Fruit fly (Drosophila melanogaster) whole organism, prepupa: ENCODE data around the gene CG3036.

Source experiments
- CG10631 ChIP-seq: fragments of 200-800 bp; sonication (Bioruptor generic); optimal IDR thresholded peaks from 2 replicates; lab custom pipeline; 2016; ENCODE audit warnings: missing biosample characterization, missing genetic modification characterization
- CG10669 ChIP-seq: fragments of 200-800 bp; sonication (Bioruptor generic); optimal IDR thresholded peaks from 3 replicates; lab custom pipeline; 2018; ENCODE audit warnings: missing biosample characterization, mild to moderate bottlenecking, missing genetic modification characterization, moderate library complexity
- CG11294 ChIP-seq: fragments of 200-800 bp; sonication (Bioruptor generic); IDR thresholded peaks from 2 replicates; pipeline ENCODE4 v1.3.6; 2022; ENCODE audit warnings: missing biosample characterization, missing genetic modification characterization
- CG11902 ChIP-seq: fragments of 200-800 bp; sonication (Bioruptor generic); optimal IDR thresholded peaks from 3 replicates; lab custom pipeline; 2016; ENCODE audit warnings: missing biosample characterization, missing genetic modification characterization
- CG16779 ChIP-seq: fragments of 200-800 bp; sonication (Bioruptor generic); optimal IDR thresholded peaks from 3 replicates; lab custom pipeline; 2017; ENCODE audit warnings: missing biosample characterization, mild to moderate bottlenecking, missing genetic modification characterization
- CG32006 ChIP-seq: fragments of 200-800 bp; sonication (Bioruptor generic); optimal IDR thresholded peaks from 3 replicates; lab custom pipeline; 2017; ENCODE audit warnings: missing biosample characterization, mild to moderate bottlenecking, missing genetic modification characterization
- CG34406 ChIP-seq: fragments of 200-800 bp; sonication (Bioruptor generic); optimal IDR thresholded peaks from 3 replicates; lab custom pipeline; 2016; ENCODE audit warnings: missing biosample characterization, missing genetic modification characterization
- CG3919 ChIP-seq: fragments of 200-800 bp; sonication (Bioruptor generic); optimal IDR thresholded peaks from 3 replicates; lab custom pipeline; 2016; ENCODE audit warnings: missing biosample characterization, missing genetic modification characterization
- CG4318 ChIP-seq: fragments of 200-800 bp; sonication (Bioruptor generic); optimal IDR thresholded peaks from 3 replicates; lab custom pipeline; 2017; ENCODE audit warnings: missing biosample characterization, mild to moderate bottlenecking, missing genetic modification characterization
- CG6792 ChIP-seq: fragments of 200-800 bp; sonication (Bioruptor generic); optimal IDR thresholded peaks from 3 replicates; lab custom pipeline; 2016; ENCODE audit warnings: missing biosample characterization, missing genetic modification characterization
- CG6808 ChIP-seq: fragments of 200-800 bp; sonication (Bioruptor generic); optimal IDR thresholded peaks from 3 replicates; lab custom pipeline; 2017; ENCODE audit warnings: missing biosample characterization, missing genetic modification characterization, mild to moderate bottlenecking, moderate library complexity, missing genetic modification reagents
- CG8319 ChIP-seq: fragments of 200-800 bp; sonication (Bioruptor generic); optimal IDR thresholded peaks from 3 replicates; lab custom pipeline; 2016; ENCODE audit warnings: missing biosample characterization, missing genetic modification characterization
- Eip78C ChIP-seq: fragments of 200-800 bp; sonication (Bioruptor generic); peaks from one replicate; lab custom pipeline; 2016; ENCODE audit warnings: missing biosample characterization, missing genetic modification characterization
- Eip93F ChIP-seq: fragments of 200-800 bp; sonication (Bioruptor generic); optimal IDR thresholded peaks from 2 replicates; lab custom pipeline; 2016; ENCODE audit warnings: missing biosample characterization, mild to moderate bottlenecking, missing genetic modification characterization
- Ets21C ChIP-seq: fragments of 200-800 bp; sonication (Bioruptor generic); optimal IDR thresholded peaks from 3 replicates; lab custom pipeline; 2016; ENCODE audit warnings: missing biosample characterization, missing genetic modification characterization
- Ets96B ChIP-seq: fragments of 200-800 bp; optimal IDR thresholded peaks from 2 replicates; lab custom pipeline; 2019; ENCODE audit warnings: missing biosample characterization, mild to moderate bottlenecking, missing genetic modification characterization, moderate library complexity
- Gug ChIP-seq: fragments of 200-800 bp; sonication (Bioruptor generic); IDR thresholded peaks from 2 replicates; pipeline ENCODE4 v1.3.6; 2022; ENCODE audit warnings: missing biosample characterization, missing genetic modification characterization
- Hr38 ChIP-seq: sonication (Bioruptor generic); optimal IDR thresholded peaks from 2 replicates; lab custom pipeline; 2016; ENCODE audit warnings: missing biosample characterization, missing genetic modification characterization
- Hr4 ChIP-seq: fragments of 200-800 bp; sonication (Bioruptor generic); optimal IDR thresholded peaks from 3 replicates; lab custom pipeline; 2016; ENCODE audit warnings: missing biosample characterization, missing genetic modification characterization
- Lpt ChIP-seq: fragments of 200-800 bp; sonication (Bioruptor generic); optimal IDR thresholded peaks from 3 replicates; lab custom pipeline; 2016; ENCODE audit warnings: missing biosample characterization, missing genetic modification characterization
- Sox102F ChIP-seq: fragments of 200-800 bp; sonication (Bioruptor generic); optimal IDR thresholded peaks from 2 replicates; lab custom pipeline; 2016; ENCODE audit warnings: missing biosample characterization, mild to moderate bottlenecking, missing genetic modification characterization
- Sox14 ChIP-seq: fragments of 200-800 bp; sonication (Bioruptor generic); optimal IDR thresholded peaks from 3 replicates; lab custom pipeline; 2016; ENCODE audit warnings: missing biosample characterization, missing genetic modification characterization
- achi ChIP-seq: fragments of 200-800 bp; sonication (Bioruptor generic); optimal IDR thresholded peaks from 3 replicates; lab custom pipeline; 2016; ENCODE audit warnings: missing biosample characterization, missing genetic modification characterization
- acj6 ChIP-seq: fragments of 200-800 bp; sonication (Bioruptor generic); optimal IDR thresholded peaks from 3 replicates; lab custom pipeline; 2016; ENCODE audit warnings: missing biosample characterization, missing genetic modification characterization
- dac ChIP-seq: fragments of 200-800 bp; sonication (Bioruptor generic); optimal IDR thresholded peaks from 2 replicates; lab custom pipeline; 2017; ENCODE audit warnings: missing biosample characterization, mild to moderate bottlenecking, missing genetic modification characterization
- eg ChIP-seq: fragments of 200-800 bp; sonication (Bioruptor generic); IDR thresholded peaks from 3 replicates; pipeline ENCODE4 v1.3.6; 2022; ENCODE audit warnings: missing biosample characterization, missing genetic modification characterization
- fd85E ChIP-seq: fragments of 200-800 bp; sonication (Bioruptor generic); optimal IDR thresholded peaks from 3 replicates; lab custom pipeline; 2016; ENCODE audit warnings: missing biosample characterization, missing genetic modification characterization
- fkh ChIP-seq: fragments of 200-800 bp; sonication (Bioruptor generic); optimal IDR thresholded peaks from 3 replicates; lab custom pipeline; 2017; ENCODE audit warnings: missing biosample characterization, mild to moderate bottlenecking, missing genetic modification characterization, moderate library complexity
- net ChIP-seq: fragments of 200-800 bp; sonication (Bioruptor generic); optimal IDR thresholded peaks from 3 replicates; lab custom pipeline; 2016; ENCODE audit warnings: missing biosample characterization, missing genetic modification characterization
- pdm3 ChIP-seq: fragments of 200-800 bp; sonication (Bioruptor generic); optimal IDR thresholded peaks from 3 replicates; lab custom pipeline; 2016; ENCODE audit warnings: missing biosample characterization, missing genetic modification characterization
- salr ChIP-seq, 2 experiments: fragments of 200-800 bp; sonication (Bioruptor generic); optimal IDR thresholded peaks; 3 replicates each; lab custom pipeline; 2016 to 2018; ENCODE audit warnings: missing biosample characterization in 2 of 2, missing genetic modification characterization in 2 of 2, mild to moderate bottlenecking in 1 of 2
- spab ChIP-seq: fragments of 200-800 bp; sonication (Bioruptor generic); optimal IDR thresholded peaks from 2 replicates; lab custom pipeline; 2017; ENCODE audit warnings: missing biosample characterization, mild to moderate bottlenecking, missing genetic modification characterization, missing genetic modification reagents
- ss ChIP-seq, 2 experiments: fragments of 200-800 bp; sonication (Bioruptor generic); optimal IDR thresholded peaks; 2 replicates in 1 of 2; 3 replicates in 1 of 2; lab custom pipeline; 2017 to 2018; ENCODE audit warnings: mild to moderate bottlenecking in 2 of 2, missing biosample characterization in 2 of 2, missing genetic modification characterization in 2 of 2, moderate library complexity in 1 of 2
- svp ChIP-seq: fragments of 200-800 bp; sonication (Bioruptor generic); peaks from one replicate; lab custom pipeline; 2016; ENCODE audit warnings: missing biosample characterization, missing genetic modification characterization
- topi ChIP-seq: fragments of 200-800 bp; sonication (Bioruptor generic); optimal IDR thresholded peaks from 3 replicates; lab custom pipeline; 2016; ENCODE audit warnings: missing biosample characterization, missing genetic modification characterization
- vri ChIP-seq: fragments of 200-800 bp; sonication (Bioruptor generic); optimal IDR thresholded peaks from 3 replicates; lab custom pipeline; 2016; ENCODE audit warnings: missing biosample characterization, mild to moderate bottlenecking, missing genetic modification characterization

The CG3036 gene

DNA sequence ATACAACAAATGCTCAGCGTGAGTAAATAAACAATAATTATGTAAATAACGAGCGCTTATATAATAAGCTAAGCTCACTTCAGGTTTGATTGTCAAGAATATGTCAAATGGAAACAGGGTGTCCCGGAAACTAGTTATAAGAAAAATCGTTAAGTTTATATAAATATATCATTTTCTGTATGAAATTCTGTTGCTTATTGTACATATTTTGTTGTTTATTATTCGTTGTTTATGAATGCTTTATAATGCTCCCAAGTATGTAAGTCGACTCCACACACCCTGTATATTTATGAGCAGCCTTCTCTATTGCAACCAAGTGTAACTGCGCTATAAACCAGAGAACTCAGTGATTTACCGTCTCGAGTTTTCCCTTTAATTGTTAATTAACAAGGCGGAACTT, 38.6 kb downstream of the CG3036 start (continued):
- no peak for TF ChIP-seq CG8319
- TF ChIP-seq Lpt (GFP tag; lab: Kevin White, UChicago), result no peak
- TF ChIP-seq CG16779 (tag; lab: Kevin White, UChicago), result no peak
- TF ChIP-seq Eip78C (GFP tag; lab: Kevin White, UChicago), result peak; percentile 56
- TF ChIP-seq Hr38 (GFP tag; lab: Kevin White, UChicago), result no peak
- no peak for TF ChIP-seq net (GFP tag; lab: Kevin White, UChicago)
- no peak for TF ChIP-seq CG6792 (GFP tag; lab: Kevin White, UChicago)
- TF ChIP-seq topi (GFP tag; lab: Kevin White, UChicago), result no peak
- TF ChIP-seq Ets21C (GFP tag; lab: Kevin White, UChicago), result no peak
- TF ChIP-seq CG3919, result no peak
- no peak for TF ChIP-seq vri (GFP tag; lab: Kevin White, UChicago)
- no peak for TF ChIP-seq CG34406
- peak; percentile 9 for TF ChIP-seq acj6 (GFP tag; lab: Kevin White, UChicago)
- peak; percentile 77 for TF ChIP-seq eg (GFP tag; lab: Robert Waterston, UW)
- TF ChIP-seq salr (GFP tag; optimal IDR thresholded peaks at IDR 0.05; lab: Kevin White, UChicago), result no peak
- TF ChIP-seq Hr4 (GFP tag; lab: Kevin White, UChicago), result peak; percentile 11
- TF ChIP-seq pdm3, result no peak
- TF ChIP-seq CG11902 (GFP tag; lab: Kevin White, UChicago), result no peak
- TF ChIP-seq fkh (GFP tag; lab: Kevin White, UChicago), result no peak
- TF ChIP-seq CG10669 (GFP tag; lab: Kevin White, UChicago), result no peak
- no peak for TF ChIP-seq achi (GFP tag; lab: Kevin White, UChicago)
- no peak for TF ChIP-seq Gug
- TF ChIP-seq ss (GFP tag; optimal IDR thresholded peaks at IDR 0.05; lab: Kevin White, UChicago), result no peak

DNA sequence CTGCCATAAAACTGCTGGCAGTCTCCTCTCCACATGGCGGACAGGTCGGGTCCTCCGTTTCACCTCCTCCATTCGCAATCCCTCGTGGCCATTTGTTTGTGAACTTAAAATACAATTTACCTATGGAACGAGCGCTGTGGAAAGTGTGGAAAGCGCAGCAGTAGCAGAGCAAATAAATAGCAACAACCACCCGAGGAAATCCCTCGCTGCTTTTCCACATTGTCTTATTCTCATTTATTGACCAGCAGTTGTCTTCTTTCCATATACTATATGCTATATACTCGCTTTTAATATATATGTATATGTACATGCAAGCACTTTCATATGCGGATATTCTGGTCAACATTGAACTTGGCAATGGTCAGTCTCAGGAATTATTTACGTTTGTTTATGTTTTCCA, 40.4 kb downstream of the CG3036 start, which contains the start of gene hoe1:
Gene hoe1 (minus strand): TSS at position 101 of the 400 bp plus-strand sequence.
- no peak for TF ChIP-seq CG16779 (tag; lab: Kevin White, UChicago)
- no peak for TF ChIP-seq CG11294 (GFP tag; lab: Robert Waterston, UW)
- no peak for TF ChIP-seq CG6808 (GFP tag; lab: Kevin White, UChicago)
- TF ChIP-seq Sox102F (GFP tag; lab: Kevin White, UChicago), result no peak
- TF ChIP-seq Eip93F (GFP tag; lab: Kevin White, UChicago), result no peak
- TF ChIP-seq, all 60 proteins: peak for 0

DNA sequence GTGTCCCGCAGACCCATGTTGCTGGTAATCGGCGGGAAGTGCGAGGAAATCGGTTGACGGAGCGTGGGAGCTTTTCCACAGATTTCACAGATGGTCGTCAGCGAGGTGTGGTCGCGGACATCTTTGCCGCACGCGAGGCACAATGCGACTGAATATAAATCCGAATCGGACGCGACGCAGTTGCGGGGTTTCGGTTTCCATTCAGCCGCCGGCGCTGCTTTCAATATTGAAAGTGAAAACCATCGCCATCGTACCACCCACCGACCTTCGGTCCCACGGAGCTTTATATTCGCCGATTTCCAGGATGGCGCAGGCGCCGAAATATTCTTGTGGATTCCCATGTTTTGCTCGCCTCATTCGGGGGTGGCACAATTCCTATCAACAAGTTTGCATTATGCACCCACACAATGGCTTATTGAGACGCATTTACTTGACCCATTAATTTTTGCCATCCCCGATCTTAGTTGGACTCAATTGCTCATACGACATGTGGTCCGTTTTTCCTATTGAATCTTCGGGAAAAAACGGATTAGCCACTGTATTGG, 44.5 kb downstream of the CG3036 start, which contains the start of gene hoe2:
Gene hoe2 (minus strand): TSS at position 126 of the 545 bp plus-strand sequence.
- no peak for TF ChIP-seq CG10631 (GFP tag; lab: Kevin White, UChicago)
- no peak for TF ChIP-seq fd85E (GFP tag; lab: Kevin White, UChicago)
- TF ChIP-seq CG10669 (GFP tag; lab: Kevin White, UChicago), result no peak
- no peak for TF ChIP-seq Ets96B (tag; lab: Kevin White, UChicago)
- no peak for TF ChIP-seq salr (GFP tag; optimal IDR thresholded peaks at IDR 0.05; lab: Kevin White, UChicago)
- no peak for TF ChIP-seq CG6792 (GFP tag; lab: Kevin White, UChicago)
- TF ChIP-seq Eip78C (GFP tag; lab: Kevin White, UChicago), result no peak

DNA sequence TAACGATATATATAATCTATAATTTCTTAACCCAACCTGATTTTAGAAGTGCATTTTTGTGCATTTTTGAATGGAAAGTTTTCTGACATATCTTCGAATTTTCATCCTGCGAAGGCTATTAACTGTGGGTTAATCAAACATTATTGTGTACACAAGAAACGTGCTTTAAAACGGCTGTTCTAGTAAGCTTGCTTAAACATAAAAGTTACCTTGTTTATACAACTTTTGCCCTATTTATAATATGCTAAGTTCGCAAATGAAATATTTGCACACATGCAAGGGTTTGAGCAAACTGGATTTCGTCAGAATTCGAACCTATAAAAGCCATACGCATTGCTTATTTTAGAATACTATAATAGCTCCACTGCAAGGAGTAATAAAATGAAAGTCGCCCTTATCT, 45.1 kb downstream of the CG3036 start, which contains the start of gene Sgs1:
Gene Sgs1 (plus strand): TSS at position 350 of the 400 bp plus-strand sequence.
- TF ChIP-seq dac (GFP tag; lab: Kevin White, UChicago), result no peak
- peak; percentile 8 for TF ChIP-seq vri (GFP tag; lab: Kevin White, UChicago)

DNA sequence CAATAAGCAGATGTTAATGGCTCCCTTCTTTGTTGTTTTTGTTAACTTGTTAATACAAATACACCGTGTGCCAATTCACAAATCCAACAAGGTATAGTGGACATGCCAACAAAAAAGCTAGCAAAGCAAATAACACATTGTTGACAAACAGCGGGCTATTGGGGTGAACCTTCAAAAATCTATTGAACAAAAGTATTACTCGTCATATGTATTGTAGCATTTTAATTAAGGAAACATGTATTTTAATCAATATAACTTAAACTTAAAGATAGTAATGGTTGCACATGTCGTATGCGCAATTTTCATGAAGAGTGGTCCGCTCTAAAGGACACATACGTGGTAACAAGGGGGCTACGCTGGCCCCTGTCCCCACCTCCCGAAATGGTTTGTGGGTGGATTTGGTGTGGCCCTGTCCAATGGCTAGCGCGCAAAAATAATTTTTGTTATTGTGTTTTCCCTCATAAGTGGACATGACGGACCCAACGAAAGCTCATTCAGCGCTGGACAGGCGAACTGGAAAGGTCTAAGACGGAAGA, 50.4 kb downstream of the CG3036 start, which contains the start of gene synr:
Gene synr (plus strand): TSS at position 486 of the 536 bp plus-strand sequence.
- no peak for TF ChIP-seq svp
- TF ChIP-seq Eip93F (GFP tag; lab: Kevin White, UChicago), result no peak
- no peak for TF ChIP-seq Ets21C (GFP tag; lab: Kevin White, UChicago)
- no peak for TF ChIP-seq CG4318 (GFP tag; lab: Kevin White, UChicago)
- no peak for TF ChIP-seq Ets96B (tag; lab: Kevin White, UChicago)
- no peak for TF ChIP-seq pdm3
- no peak for TF ChIP-seq fkh (GFP tag; lab: Kevin White, UChicago)
- TF ChIP-seq spab (GFP tag; lab: Kevin White, UChicago), result no peak
- no peak for TF ChIP-seq CG6792 (GFP tag; lab: Kevin White, UChicago)
- TF ChIP-seq Gug, result no peak
- TF ChIP-seq dac (GFP tag; lab: Kevin White, UChicago), result no peak
- TF ChIP-seq Sox102F (GFP tag; lab: Kevin White, UChicago), result no peak
- TF ChIP-seq Sox14 (GFP tag; lab: Kevin White, UChicago), result no peak
- TF ChIP-seq Hr4 (GFP tag; lab: Kevin White, UChicago), result no peak
- TF ChIP-seq CG32006 (GFP tag; lab: Kevin White, UChicago), result no peak
- no peak for TF ChIP-seq CG11294 (GFP tag; lab: Robert Waterston, UW)
